Fruit fly (Drosophila melanogaster): Measurements from ENCODE around the gene Ilp5.

- TF ChIP-seq CG33017 (tag; optimal IDR thresholded peaks at IDR 0.05) (no peak), kay (GFP tag; ENCODE audit: borderline replicate concordance) (no peak), CG11617 (GFP tag; optimal IDR thresholded peaks at IDR 0.05) (no peak), ovo (GFP tag; optimal IDR thresholded peaks at IDR 0.05) (no peak), cnc (optimal IDR thresholded peaks at IDR 0.05) (no peak), tj (GFP tag; optimal IDR thresholded peaks at IDR 0.05) (no peak), CG7101 (tag; optimal IDR thresholded peaks at IDR 0.05) (no peak), CG14711 (tag; optimal IDR thresholded peaks at IDR 0.05) (no peak), Crg-1 (GFP tag; optimal IDR thresholded peaks at IDR 0.05) (no peak), CG1620 (GFP tag; optimal IDR thresholded peaks at IDR 0.05) (no peak), Clk (GFP tag; optimal IDR thresholded peaks at IDR 0.05) (no peak), Hr96 (GFP tag; optimal IDR thresholded peaks at IDR 0.05) (no peak), toe (GFP tag; optimal IDR thresholded peaks at IDR 0.05) (no peak), pad (GFP tag; optimal IDR thresholded peaks at IDR 0.05) (no peak)
These were observed 22.4 kb upstream of the Ilp5 start for dm6 chr3L:9845980-9846538.

All from whole organism, adult.